Worm (Caenorhabditis elegans): ENCODE data around the gene Y53G8AM.6.

DNA sequence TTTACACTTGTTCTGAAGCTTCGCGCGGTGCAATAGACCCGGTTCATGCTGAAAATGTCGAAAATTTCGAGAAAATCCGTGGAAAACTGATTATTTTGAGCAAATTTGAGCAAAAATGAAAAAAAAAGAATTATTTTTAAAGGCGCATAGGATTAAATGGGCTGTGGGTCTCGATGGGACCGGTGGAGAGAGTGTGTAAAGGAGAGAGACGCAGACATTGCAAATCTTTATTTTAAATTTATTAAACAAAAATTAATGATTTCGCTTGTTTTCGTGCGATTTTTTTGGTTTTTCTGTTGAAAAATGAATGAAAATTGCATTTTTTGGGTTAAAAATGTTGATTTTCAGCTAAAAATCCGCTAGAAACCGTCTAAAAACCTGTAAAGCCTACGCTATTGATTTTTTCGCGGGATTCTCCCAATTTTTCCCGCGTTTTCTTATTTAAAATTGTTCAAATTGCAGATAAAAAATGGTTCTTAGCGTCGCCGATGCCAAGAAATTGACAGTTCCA, 34.7 kb upstream of the Y53G8AM.6 start, which contains the start of the genes Y53G8AR.8 and Y53G8AR.6:
- peak; percentile 41 for TF ChIP-seq W03F9.2 (tag; optimal IDR thresholded peaks at IDR 0.05)
- TF ChIP-seq dao-5 (tag; optimal IDR thresholded peaks at IDR 0.05) = no peak
